Comparison of ENCODE assay signal across 2 worm cellular contexts in genomic region chrV:14468196-14468874, ce11.
TF ChIP-seq lines count a peak whose summit lies in the region.

TSS of gene srz-97 (minus strand) at chrV:14468246.

TF ChIP-seq in whole organism, L4 larva, 104 proteins besides CTCF, POLR2A, EP300 and RAD21 (continued from another document):
- TF ChIP-seq F37D6.2 (tag; optimal IDR thresholded peaks at IDR 0.05; lab: Kevin White, UChicago) = no peak
- no peak for TF ChIP-seq jun-1 (tag; optimal IDR thresholded peaks at IDR 0.05; lab: Kevin White, UChicago)
- peak; percentile 80 for TF ChIP-seq nhr-102 (tag; optimal IDR thresholded peaks at IDR 0.05; lab: Kevin White, UChicago)
- TF ChIP-seq lir-3 (tag; optimal IDR thresholded peaks at IDR 0.05; lab: Kevin White, UChicago) = no peak
- TF ChIP-seq rbr-2 (tag; optimal IDR thresholded peaks at IDR 0.05; lab: Kevin White, UChicago) = peak; percentile 35
- TF ChIP-seq ZK337.2 (GFP tag; IDR thresholded peaks at IDR 0.05; lab: Robert Waterston, UW) = 0 out of 2 replicates have a peak, but pooled peaks have one; percentile 17
- no peak for TF ChIP-seq ztf-11 (tag; optimal IDR thresholded peaks at IDR 0.05; lab: Kevin White, UChicago)
- TF ChIP-seq Y75B8A.6 (GFP tag; IDR thresholded peaks at IDR 0.05; lab: Robert Waterston, UW) = no peak
- TF ChIP-seq ztf-7 (tag; optimal IDR thresholded peaks at IDR 0.05; lab: Kevin White, UChicago) = no peak
- TF ChIP-seq lim-7 (GFP tag; IDR thresholded peaks at IDR 0.05; lab: Robert Waterston, UW) = no peak
- no peak for TF ChIP-seq aly-2 (tag; optimal IDR thresholded peaks at IDR 0.05; lab: Kevin White, UChicago)
- TF ChIP-seq nhr-48 (tag; optimal IDR thresholded peaks at IDR 0.05; lab: Kevin White, UChicago) = peak; percentile 56
- TF ChIP-seq mep-1 (tag; optimal IDR thresholded peaks at IDR 0.05; lab: Kevin White, UChicago) = no peak
- no peak for TF ChIP-seq mdt-29 (GFP tag; IDR thresholded peaks at IDR 0.05; lab: Robert Waterston, UW)
- peak; percentile 75 for TF ChIP-seq mes-2 (tag; optimal IDR thresholded peaks at IDR 0.05; lab: Kevin White, UChicago; ENCODE audit: poor library complexity, severe bottlenecking)
- TF ChIP-seq pqm-1 (tag; optimal IDR thresholded peaks at IDR 0.05; lab: Kevin White, UChicago) = no peak
- TF ChIP-seq dpl-1 (GFP tag; optimal IDR thresholded peaks at IDR 0.05; lab: Kevin White, UChicago) = no peak
- TF ChIP-seq dmd-6 (GFP tag; IDR thresholded peaks at IDR 0.05; lab: Robert Waterston, UW) = peak; percentile 37
- TF ChIP-seq daf-8 (GFP tag; IDR thresholded peaks at IDR 0.05; lab: Robert Waterston, UW) = no peak
- no peak for TF ChIP-seq spr-3 (GFP tag; optimal IDR thresholded peaks at IDR 0.05; lab: Kevin White, UChicago)
- TF ChIP-seq Y105C5A.15 (GFP tag; IDR thresholded peaks at IDR 0.05; lab: Robert Waterston, UW) = 0 out of 2 replicates have a peak, but pooled peaks have one; percentile 30
- TF ChIP-seq zag-1 (tag; optimal IDR thresholded peaks at IDR 0.05; lab: Kevin White, UChicago) = no peak
- no peak for TF ChIP-seq zip-2 (tag; optimal IDR thresholded peaks at IDR 0.05; lab: Kevin White, UChicago)
- peak; percentile 85 for TF ChIP-seq snpc-1.2 (GFP tag; IDR thresholded peaks at IDR 0.05; lab: Robert Waterston, UW)
- no peak for TF ChIP-seq nhr-77 (tag; optimal IDR thresholded peaks at IDR 0.05; lab: Kevin White, UChicago)
- no peak for TF ChIP-seq egl-27 (tag; optimal IDR thresholded peaks at IDR 0.05; lab: Kevin White, UChicago)
- TF ChIP-seq madf-5 (GFP tag; IDR thresholded peaks at IDR 0.05; lab: Robert Waterston, UW) = no peak

TF ChIP-seq in whole organism, young adult, 124 proteins besides CTCF, POLR2A, EP300 and RAD21 (continued from another document):
- peak; percentile 48; the same call in 1 of the 2 replicates for TF ChIP-seq Y56A3A.18 (GFP tag; IDR thresholded peaks at IDR 0.05; lab: Robert Waterston, UW)
- no peak for TF ChIP-seq F55B11.4 (tag; optimal IDR thresholded peaks at IDR 0.05; lab: Kevin White, UChicago; ENCODE audit: borderline replicate concordance, insufficient read depth)
- TF ChIP-seq lin-35 (GFP tag; optimal IDR thresholded peaks at IDR 0.05; lab: Kevin White, UChicago) = no peak
- no peak for TF ChIP-seq pha-4 (tag; optimal IDR thresholded peaks at IDR 0.05; lab: Kevin White, UChicago)
- no peak for TF ChIP-seq T26A5.8 (tag; optimal IDR thresholded peaks at IDR 0.05; lab: Kevin White, UChicago)
- TF ChIP-seq F52B5.7 (tag; optimal IDR thresholded peaks at IDR 0.05; lab: Kevin White, UChicago) = no peak
- TF ChIP-seq F10E7.11 (tag; optimal IDR thresholded peaks at IDR 0.05; lab: Kevin White, UChicago) = no peak
- TF ChIP-seq cebp-2 (GFP tag; IDR thresholded peaks at IDR 0.05; lab: Robert Waterston, UW) = no peak
- no peak for TF ChIP-seq C06A6.2 (GFP tag; conservative IDR thresholded peaks at IDR 0.05; lab: Robert Waterston, UW)
- no peak for TF ChIP-seq repo-1 (tag; optimal IDR thresholded peaks at IDR 0.05; lab: Kevin White, UChicago)
- no peak for TF ChIP-seq ztf-28 (GFP tag; IDR thresholded peaks at IDR 0.05; lab: Robert Waterston, UW)
- no peak for TF ChIP-seq F57C9.4 (tag; optimal IDR thresholded peaks at IDR 0.05; lab: Kevin White, UChicago)
- TF ChIP-seq rpc-1 (optimal IDR thresholded peaks at IDR 0.05; lab: Kevin White, UChicago) = no peak
- TF ChIP-seq rpc-1 (tag; optimal IDR thresholded peaks at IDR 0.05; lab: Kevin White, UChicago) = no peak
- TF ChIP-seq lir-1 (GFP tag; conservative IDR thresholded peaks at IDR 0.05; lab: Robert Waterston, UW) = no peak
- TF ChIP-seq attf-5 (GFP tag; optimal IDR thresholded peaks at IDR 0.05; lab: Kevin White, UChicago) = no peak
- peak; percentile 79 for TF ChIP-seq pbrm-1 (GFP tag; IDR thresholded peaks at IDR 0.05; lab: Robert Waterston, UW)
- TF ChIP-seq ztf-25 (GFP tag; IDR thresholded peaks at IDR 0.05; lab: Robert Waterston, UW) = no peak
- peak; percentile 21 for TF ChIP-seq xnd-1 (tag; optimal IDR thresholded peaks at IDR 0.05; lab: Kevin White, UChicago)
- TF ChIP-seq nhr-179 (tag; optimal IDR thresholded peaks at IDR 0.05; lab: Kevin White, UChicago) = no peak
- peak; percentile 81 for TF ChIP-seq rcor-1 (GFP tag; IDR thresholded peaks at IDR 0.05; lab: Robert Waterston, UW)
- TF ChIP-seq ceh-58 (GFP tag; IDR thresholded peaks at IDR 0.05; lab: Robert Waterston, UW) = no peak
- no peak for TF ChIP-seq nhr-80 (tag; optimal IDR thresholded peaks at IDR 0.05; lab: Kevin White, UChicago)
- TF ChIP-seq Y79H2A.3 (GFP tag; conservative IDR thresholded peaks at IDR 0.05; lab: Robert Waterston, UW) = 0 out of 2 replicates have a peak, but pooled peaks have one; percentile 42
- no peak for TF ChIP-seq T07F8.4 (tag; optimal IDR thresholded peaks at IDR 0.05; lab: Kevin White, UChicago)
- TF ChIP-seq B0019.2 (GFP tag; conservative IDR thresholded peaks at IDR 0.05; lab: Robert Waterston, UW) = no peak
- TF ChIP-seq mel-28 (tag; optimal IDR thresholded peaks at IDR 0.05; lab: Kevin White, UChicago; ENCODE audit: borderline replicate concordance) = no peak
- no peak for TF ChIP-seq ceh-79 (tag; optimal IDR thresholded peaks at IDR 0.05; lab: Kevin White, UChicago)
- TF ChIP-seq let-607 (tag; optimal IDR thresholded peaks at IDR 0.05; lab: Kevin White, UChicago) = no peak
- TF ChIP-seq zim-3 (tag; optimal IDR thresholded peaks at IDR 0.05; lab: Kevin White, UChicago) = no peak
- TF ChIP-seq akir-1 (GFP tag; optimal IDR thresholded peaks at IDR 0.05; lab: Kevin White, UChicago) = no peak
- TF ChIP-seq snpc-4 (GFP tag; optimal IDR thresholded peaks at IDR 0.05; lab: Kevin White, UChicago) = peak; percentile 94
- TF ChIP-seq snpc-4 (tag; optimal IDR thresholded peaks at IDR 0.05; lab: Kevin White, UChicago) = peak; percentile 93 to 99 (median 98)
- TF ChIP-seq nhr-90 (tag; optimal IDR thresholded peaks at IDR 0.05; lab: Kevin White, UChicago) = no peak
- TF ChIP-seq F49E8.2 (tag; optimal IDR thresholded peaks at IDR 0.05; lab: Kevin White, UChicago; ENCODE audit: insufficient read depth) = peak; percentile 65
- TF ChIP-seq dpl-1 (GFP tag; optimal IDR thresholded peaks at IDR 0.05; lab: Kevin White, UChicago) = no peak
- peak; percentile 34 for TF ChIP-seq chd-7 (tag; optimal IDR thresholded peaks at IDR 0.05; lab: Kevin White, UChicago)
- no peak for TF ChIP-seq hrde-1 (tag; optimal IDR thresholded peaks at IDR 0.05; lab: Kevin White, UChicago; ENCODE audit: borderline replicate concordance)
